Worm (Caenorhabditis elegans) whole organism, L4/young adult: ENCODE results near the gene npr-27.

Source experiments
- W03F9.2 ChIP-seq: fragments of 150-350 bp; optimal IDR thresholded peaks from 2 replicates; lab custom pipeline; 2014; ENCODE audit warnings: missing biosample characterization, missing genetic modification characterization
- dao-5 ChIP-seq: sonication (generic microtip); optimal IDR thresholded peaks from 2 replicates; lab custom pipeline; 2016; ENCODE audit warnings: missing genotype, missing genetic modification characterization, moderate library complexity, missing compliant biosample characterization
- him-1 ChIP-seq: sonication (generic microtip); optimal IDR thresholded peaks from 2 replicates; lab custom pipeline; 2016; ENCODE audit warnings: missing genotype, missing genetic modification reagents, missing genetic modification characterization, missing compliant biosample characterization

npr-27 gene

DNA sequence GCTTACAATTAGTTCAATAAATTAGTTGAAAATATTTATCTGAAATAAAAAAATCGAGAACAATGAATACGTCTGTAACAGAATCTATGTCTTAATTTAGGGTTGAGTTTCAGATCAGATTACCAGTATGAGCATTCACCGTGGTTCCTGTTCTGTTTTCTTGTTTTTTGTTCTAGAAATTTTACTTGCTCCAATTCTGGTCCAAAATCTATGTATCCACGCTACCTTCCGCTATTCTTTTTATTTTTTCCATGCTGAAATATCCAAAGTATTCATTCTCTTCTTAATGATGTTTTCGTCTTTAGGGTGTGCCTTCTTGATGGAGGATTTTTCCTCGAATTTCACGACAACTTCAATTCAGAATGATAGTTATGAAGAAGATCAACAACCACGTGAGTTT is at the start of gene npr-27:
Gene npr-27, plus strand, starts transcription at position 301 of the 400 bp plus-strand sequence.
- TF ChIP-seq W03F9.2 (tag; lab: Kevin White, UChicago) = no peak
- TF ChIP-seq dao-5 (tag; lab: Kevin White, UChicago) = no peak
- TF ChIP-seq him-1 (tag; lab: Kevin White, UChicago) = no peak

DNA sequence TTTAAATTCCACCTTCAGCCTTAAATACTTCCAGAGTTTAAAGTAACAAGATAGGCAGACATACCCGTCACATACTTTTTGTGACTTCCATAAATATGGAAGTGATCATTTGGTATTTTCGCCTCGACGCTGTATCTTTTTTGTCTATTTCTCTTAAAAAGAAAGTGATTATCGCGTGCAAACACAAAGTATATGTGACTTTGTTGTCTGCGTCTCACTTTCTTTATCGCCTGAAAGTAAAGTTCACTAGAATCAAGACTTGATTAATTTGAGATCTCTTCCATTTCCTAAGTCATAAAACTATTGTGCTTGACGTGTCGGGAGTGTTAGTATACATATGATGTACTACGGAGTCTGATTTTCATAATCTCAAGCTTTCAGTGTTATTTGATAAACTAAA is 47.2 kb upstream of the npr-27 start, which contains the start of gene C06E4.6:
Gene C06E4.6, minus strand, starts transcription at position 51 of the 400 bp plus-strand sequence.
- TF ChIP-seq dao-5 (tag; lab: Kevin White, UChicago) (no peak), him-1 (tag; lab: Kevin White, UChicago) (no peak), W03F9.2 (tag; lab: Kevin White, UChicago) (no peak)

DNA sequence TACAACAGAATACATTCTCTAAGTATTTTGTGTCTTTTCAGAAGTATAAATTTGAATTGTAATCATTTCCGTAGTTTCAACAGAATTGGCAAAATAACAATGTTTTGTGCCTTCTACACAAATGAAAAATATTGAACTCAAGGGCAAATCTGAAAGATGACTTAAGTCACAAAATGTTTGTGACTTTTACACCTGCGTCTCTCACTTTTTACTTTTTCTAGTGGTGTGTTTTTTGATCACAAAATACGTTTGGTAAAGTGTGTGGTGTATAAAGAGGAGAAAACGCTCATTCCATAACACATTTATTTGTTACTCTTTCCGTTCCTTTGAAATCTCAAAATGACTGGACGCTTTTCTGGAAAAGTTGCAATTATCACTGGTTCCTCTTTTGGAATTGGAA is 44.8 kb upstream of the npr-27 start, which contains the start of gene C06E4.3:
Gene C06E4.3, plus strand, starts transcription at position 289 of the 400 bp plus-strand sequence.
- TF ChIP-seq W03F9.2 (tag; lab: Kevin White, UChicago) = no peak
- no peak for TF ChIP-seq dao-5 (tag; lab: Kevin White, UChicago)
- no peak for TF ChIP-seq him-1 (tag; lab: Kevin White, UChicago)

DNA sequence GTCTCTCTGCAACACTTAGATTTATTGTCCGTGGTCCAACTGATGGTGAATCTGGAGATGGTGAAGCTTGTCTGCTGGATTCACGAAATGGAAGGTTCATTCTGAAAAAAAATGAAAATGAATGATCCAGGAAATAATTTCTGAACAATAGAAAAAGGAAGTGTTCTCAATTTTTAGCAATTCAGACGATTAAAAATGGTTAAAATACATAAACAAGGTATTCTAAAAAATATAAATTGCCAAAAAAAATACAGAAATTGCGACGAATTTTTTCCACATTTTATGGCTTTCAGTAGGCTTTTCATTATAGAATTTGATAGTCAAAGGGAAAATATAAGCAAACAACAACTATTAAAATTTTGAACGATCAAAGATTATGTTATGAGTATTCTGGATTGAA is 42.3 kb upstream of the npr-27 start, which contains the start of gene glb-2:
Gene glb-2, minus strand, starts transcription at position 101 of the 400 bp plus-strand sequence.
- TF ChIP-seq W03F9.2 (tag; lab: Kevin White, UChicago) = no peak
- no peak for TF ChIP-seq him-1 (tag; lab: Kevin White, UChicago)
- TF ChIP-seq dao-5 (tag; lab: Kevin White, UChicago) = no peak

DNA sequence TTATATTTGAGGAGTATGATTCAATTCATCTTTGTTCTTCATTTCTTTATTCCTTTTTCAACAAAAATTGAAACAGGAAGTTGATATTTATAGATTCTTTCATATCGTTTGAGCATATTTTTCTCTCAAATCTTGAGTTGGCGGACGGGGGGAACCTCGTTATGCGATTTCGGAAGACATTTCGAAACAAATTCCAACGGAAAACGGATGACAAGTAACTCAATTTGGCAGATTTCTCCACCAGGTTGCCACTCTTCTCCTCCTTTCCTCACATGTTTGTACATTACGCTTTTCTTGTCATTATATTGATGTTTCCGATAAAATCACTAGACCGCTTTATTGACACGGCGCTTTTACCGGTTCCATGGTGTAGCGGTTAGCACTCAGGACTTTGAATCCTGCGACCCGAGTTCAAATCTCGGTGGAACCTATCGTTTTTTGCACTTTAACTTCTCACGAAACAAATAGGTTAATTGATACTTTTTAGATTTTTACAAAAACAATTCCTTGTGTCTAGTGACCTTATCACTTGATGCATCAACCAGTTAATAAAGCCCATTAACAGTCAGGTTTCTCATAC is 30.4 kb upstream of the npr-27 start:
- no peak for TF ChIP-seq dao-5 (tag; lab: Kevin White, UChicago)
- TF ChIP-seq him-1 (tag; lab: Kevin White, UChicago) = no peak
- no peak for TF ChIP-seq W03F9.2 (tag; lab: Kevin White, UChicago)

DNA sequence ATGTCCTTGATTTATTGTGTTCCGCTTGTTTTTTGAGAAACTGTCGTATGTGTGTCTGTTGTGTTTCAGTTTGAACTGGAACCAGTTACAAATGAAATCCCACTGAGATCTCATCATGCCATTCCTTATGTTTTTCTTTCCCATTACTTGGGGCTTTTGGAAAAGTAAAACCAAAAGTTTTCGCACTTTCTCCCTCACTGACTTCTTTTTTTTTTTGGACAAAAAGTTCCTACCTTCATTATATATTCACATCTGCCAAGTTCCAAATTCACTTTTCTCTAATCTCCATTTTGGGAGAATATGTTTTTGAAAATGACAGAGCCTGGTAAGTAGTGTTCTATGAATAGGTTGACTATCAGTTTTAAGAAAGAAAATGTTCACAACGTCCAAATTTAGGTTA is 28.8 kb upstream of the npr-27 start, which contains the start of gene C06E4.2:
Gene C06E4.2, plus strand, starts transcription at position 301 of the 400 bp plus-strand sequence.
- TF ChIP-seq him-1 (tag; lab: Kevin White, UChicago) (no peak), dao-5 (tag; lab: Kevin White, UChicago) (no peak), W03F9.2 (tag; lab: Kevin White, UChicago) (no peak)

DNA sequence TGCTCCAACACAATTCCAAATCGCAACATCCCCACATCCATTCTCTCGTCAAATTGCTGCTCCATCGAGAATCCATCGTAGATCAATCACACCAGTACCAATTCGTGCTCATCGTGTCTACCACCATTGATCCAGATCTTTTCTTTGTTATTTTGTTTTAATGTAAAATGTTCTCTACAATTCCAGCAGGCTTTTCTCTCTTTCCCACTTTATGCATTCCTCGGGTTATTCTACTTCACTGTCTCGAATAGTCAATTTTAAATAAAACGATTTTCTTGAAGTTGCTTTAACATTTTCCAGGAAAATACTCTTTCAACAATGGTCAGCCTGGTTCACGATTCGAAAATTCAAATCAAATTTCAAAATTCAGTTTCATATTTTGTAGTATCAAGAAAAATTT is 22.5 kb upstream of the npr-27 start, which contains the start of gene C06E4.1:
Gene C06E4.1, plus strand, starts transcription at position 301 of the 400 bp plus-strand sequence.
- no peak for TF ChIP-seq dao-5 (tag; lab: Kevin White, UChicago)
- TF ChIP-seq W03F9.2 (tag; lab: Kevin White, UChicago) = no peak
- no peak for TF ChIP-seq him-1 (tag; lab: Kevin White, UChicago)

DNA sequence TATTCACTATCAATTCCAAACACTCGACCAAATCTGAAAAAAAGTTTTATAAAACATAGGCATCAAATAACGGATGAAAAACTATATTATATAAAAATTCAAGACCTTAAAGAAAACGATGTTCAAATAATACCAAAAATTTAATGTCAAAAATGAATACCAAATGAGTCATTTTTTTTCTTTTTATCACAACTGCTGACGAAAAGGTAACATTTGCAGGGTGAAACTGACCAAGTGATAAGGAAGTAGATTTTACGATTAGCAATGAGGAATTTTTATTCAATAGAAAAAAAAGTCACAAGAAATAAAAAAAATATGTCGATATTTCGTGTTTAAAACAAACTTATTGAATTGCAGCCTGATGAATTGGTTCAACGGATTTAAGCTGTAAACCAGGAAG is 19.6 kb upstream of the npr-27 start, which contains the start of gene C06E4.8:
Gene C06E4.8, minus strand, starts transcription at position 37 of the 400 bp plus-strand sequence.
- TF ChIP-seq dao-5 (tag; lab: Kevin White, UChicago) = no peak
- TF ChIP-seq him-1 (tag; lab: Kevin White, UChicago) = no peak
- no peak for TF ChIP-seq W03F9.2 (tag; lab: Kevin White, UChicago)

DNA sequence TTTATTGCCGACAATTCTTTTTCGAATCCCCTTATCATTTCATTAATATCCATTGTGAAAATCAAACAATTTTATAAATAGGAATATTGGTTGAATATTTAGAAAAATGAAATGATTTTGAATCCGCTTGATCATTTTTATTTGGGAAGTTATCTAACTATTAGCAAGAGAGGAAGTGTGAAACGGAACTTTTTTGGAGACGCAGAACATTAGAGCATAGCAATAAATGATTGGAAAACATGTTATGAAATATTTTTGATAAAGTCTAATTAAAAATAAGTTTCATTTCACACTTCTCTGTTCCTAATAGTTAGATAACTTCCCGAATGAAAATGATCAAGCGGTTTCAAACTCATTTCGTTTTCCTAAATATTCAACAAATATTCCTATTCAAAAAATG is 18.0 kb upstream of the npr-27 start, which contains the start of gene F42C5.3:
Gene F42C5.3, minus strand, starts transcription at position 101 of the 400 bp plus-strand sequence.
- no peak for TF ChIP-seq him-1 (tag; lab: Kevin White, UChicago)
- TF ChIP-seq dao-5 (tag; lab: Kevin White, UChicago) = no peak
- TF ChIP-seq W03F9.2 (tag; lab: Kevin White, UChicago) = no peak

DNA sequence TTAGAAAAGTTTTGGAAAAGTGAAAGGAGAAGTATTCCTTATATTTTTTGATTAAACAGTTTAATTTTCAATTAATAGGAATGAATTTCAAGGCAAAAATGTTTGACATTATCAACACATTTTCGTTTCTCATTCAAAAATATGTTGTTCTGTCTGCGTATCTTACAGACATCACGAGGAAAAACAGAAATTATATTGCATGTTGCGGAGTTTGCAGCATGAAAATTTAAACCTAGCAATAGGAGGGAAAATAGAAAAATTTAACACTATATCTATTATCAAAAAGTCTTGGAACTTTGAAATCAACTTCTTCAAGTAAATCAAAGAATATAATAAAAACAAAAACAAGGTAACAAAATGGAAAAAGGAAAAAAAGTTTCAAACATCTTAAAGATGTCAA is 14.4 kb upstream of the npr-27 start:
- TF ChIP-seq W03F9.2 (tag; lab: Kevin White, UChicago) (no peak), dao-5 (tag; lab: Kevin White, UChicago) (no peak), him-1 (tag; lab: Kevin White, UChicago) (no peak)

DNA sequence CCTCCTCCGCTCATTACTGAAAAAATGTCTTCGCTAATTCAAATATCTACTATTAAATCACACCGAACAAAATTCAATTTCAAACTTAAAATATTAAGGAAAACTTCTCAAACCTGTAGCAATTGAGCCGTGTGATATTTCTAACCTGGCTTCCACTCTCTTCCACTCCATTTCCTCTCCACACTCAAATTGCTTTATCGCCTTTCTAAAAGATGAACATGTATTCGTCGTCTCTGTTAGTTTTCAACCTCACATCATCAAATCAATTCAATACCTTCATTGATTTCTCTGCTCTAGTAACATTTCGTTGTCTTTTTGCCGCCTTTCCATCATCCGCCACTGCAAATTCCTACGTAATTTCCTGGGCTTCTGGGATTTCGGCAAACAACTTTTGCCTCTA is 13.5 kb upstream of the npr-27 start, which contains the start of gene F42C5.4:
Gene F42C5.4, minus strand, starts transcription at position 171 of the 400 bp plus-strand sequence.
- TF ChIP-seq dao-5 (tag; lab: Kevin White, UChicago) = no peak
- TF ChIP-seq him-1 (tag; lab: Kevin White, UChicago) = no peak
- TF ChIP-seq W03F9.2 (tag; lab: Kevin White, UChicago) = no peak

DNA sequence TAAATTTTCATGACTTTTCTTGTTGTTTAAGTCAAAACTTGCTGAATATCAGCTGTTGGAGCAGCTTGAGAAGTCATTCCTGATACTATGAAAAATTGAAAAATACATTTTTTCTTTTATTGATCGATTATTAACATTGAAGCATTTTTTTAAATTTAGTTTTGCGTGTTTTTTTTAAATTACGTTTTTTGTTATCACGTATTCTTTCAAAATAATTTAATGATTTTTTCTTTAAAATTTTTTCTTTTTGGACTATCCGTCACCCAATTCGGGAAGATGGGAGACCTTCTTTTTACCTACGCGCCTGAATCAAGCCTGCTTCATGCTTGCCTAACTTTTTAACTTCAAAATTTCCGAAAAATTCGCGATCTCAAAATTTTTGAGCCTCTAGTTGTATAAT is 11.3 kb upstream of the npr-27 start, which contains the start of gene F42C5.5:
Gene F42C5.5, minus strand, starts transcription at position 101 of the 400 bp plus-strand sequence.
- TF ChIP-seq W03F9.2 (tag; lab: Kevin White, UChicago) = no peak
- TF ChIP-seq him-1 (tag; lab: Kevin White, UChicago) = no peak
- no peak for TF ChIP-seq dao-5 (tag; lab: Kevin White, UChicago)

DNA sequence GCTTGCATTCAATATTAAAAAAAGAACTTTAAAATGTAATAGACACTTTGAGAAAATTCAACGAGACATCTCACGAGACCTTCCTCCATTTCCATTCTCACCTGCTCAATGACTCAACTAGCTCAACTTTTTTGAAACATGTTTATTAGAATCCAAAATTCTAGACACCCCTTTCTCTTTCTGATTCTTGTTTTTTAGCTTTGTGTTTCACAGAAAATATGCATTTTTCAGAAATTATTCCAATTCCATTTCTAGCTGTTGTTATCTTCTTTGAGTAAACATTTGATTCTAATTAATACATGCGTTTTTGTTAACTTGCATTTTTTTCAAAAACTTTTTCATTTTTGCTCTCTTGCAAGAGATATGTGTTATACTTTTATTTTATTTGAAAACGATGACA is 3.9 kb upstream of the npr-27 start:
- TF ChIP-seq W03F9.2 (tag; lab: Kevin White, UChicago) = no peak
- no peak for TF ChIP-seq him-1 (tag; lab: Kevin White, UChicago)
- TF ChIP-seq dao-5 (tag; lab: Kevin White, UChicago) = no peak
